Worm (Caenorhabditis elegans) whole organism, L1 larva: Measurements from ENCODE around the gene col-71.

Experiments
- C16A3.4 ChIP-seq: fragments of 150-350 bp; optimal IDR thresholded peaks from 2 replicates; lab custom pipeline; 2014; ENCODE audit warnings: missing biosample characterization, missing genetic modification characterization
- Y116A8C.19 ChIP-seq: sonication (generic microtip); optimal IDR thresholded peaks from 2 replicates; lab custom pipeline; 2016; ENCODE audit warnings: missing compliant biosample characterization, missing genetic modification characterization, borderline replicate concordance
- ceh-63 ChIP-seq: fragments of 200-800 bp; sonication (Bioruptor generic); optimal IDR thresholded peaks from 2 replicates; lab custom pipeline; 2018; ENCODE audit warnings: mild to moderate bottlenecking, missing genetic modification characterization, missing compliant biosample characterization
- ceh-82 ChIP-seq, 3 experiments: fragments of 150-350 bp in 1 of 3; sonication (generic microtip) in 2 of 3; optimal IDR thresholded peaks; 2 replicates each; lab custom pipeline; 2014 to 2017; ENCODE audit warnings: missing biosample characterization in 3 of 3, missing genetic modification characterization in 3 of 3
- ceh-88 ChIP-seq: fragments of 200-800 bp; sonication (Bioruptor generic); IDR thresholded peaks from 2 replicates; pipeline ENCODE4 v1.3.6; 2022; ENCODE audit warnings: missing genetic modification characterization, missing compliant biosample characterization
- ces-1 ChIP-seq: fragments of 150-350 bp; optimal IDR thresholded peaks from 2 replicates; lab custom pipeline; 2014; ENCODE audit warnings: missing biosample characterization, missing genetic modification reagents, missing genetic modification characterization
- dpl-1 ChIP-seq, 3 experiments: fragments of 150-350 bp in 2 of 3; sonication (generic microtip) in 1 of 3; optimal IDR thresholded peaks; 2 replicates each; lab custom pipeline; 2014 to 2017; ENCODE audit warnings: missing biosample characterization in 3 of 3, missing genetic modification characterization in 3 of 3, missing genetic modification reagents in 3 of 3
- dsc-1 ChIP-seq: sonication (generic microtip); optimal IDR thresholded peaks from 2 replicates; lab custom pipeline; 2016; ENCODE audit warnings: mild to moderate bottlenecking, missing genetic modification characterization, missing compliant biosample characterization
- efl-1 ChIP-seq, 4 experiments: fragments of 150-350 bp; optimal IDR thresholded peaks in 3 of 4; peaks in 1 of 4; 1 replicate in 1 of 4; 2 replicates in 3 of 4; lab custom pipeline; 2014; ENCODE audit warnings: missing biosample characterization in 2 of 4, missing genetic modification characterization in 2 of 4, missing genetic modification reagents in 2 of 4
- elt-3 ChIP-seq, 6 experiments: fragments of 150-350 bp in 1 of 6; sonication (generic microtip); optimal IDR thresholded peaks; 2 replicates each; lab custom pipeline; 2017 to 2018; ENCODE audit warnings: missing biosample characterization in 6 of 6, missing genetic modification characterization in 6 of 6, inconsistent platforms in 1 of 6
- ets-5 ChIP-seq: fragments of 200-800 bp; sonication (Bioruptor generic); IDR thresholded peaks from 2 replicates; pipeline ENCODE4 v1.3.6; 2022; ENCODE audit warnings: missing genetic modification characterization, missing compliant biosample characterization
- fkh-4 ChIP-seq: sonication (generic microtip); optimal IDR thresholded peaks from 2 replicates; lab custom pipeline; 2016; ENCODE audit warnings: missing compliant biosample characterization, missing genetic modification characterization, borderline replicate concordance
- fkh-8 ChIP-seq: sonication (generic microtip); optimal IDR thresholded peaks from 2 replicates; lab custom pipeline; 2016; ENCODE audit warnings: mild to moderate bottlenecking, missing genetic modification characterization, missing compliant biosample characterization
- fos-1 ChIP-seq: fragments of 150-350 bp; optimal IDR thresholded peaks from 2 replicates; lab custom pipeline; 2014; ENCODE audit warnings: missing biosample characterization, missing genetic modification characterization
- grh-1 ChIP-seq: fragments of 200-800 bp; sonication (Bioruptor generic); IDR thresholded peaks from 2 replicates; pipeline ENCODE4 v1.3.6; 2022; ENCODE audit warnings: missing genetic modification reagents, missing genetic modification characterization, missing compliant biosample characterization
- hlh-17 ChIP-seq: fragments of 200-800 bp; sonication (Bioruptor generic); optimal IDR thresholded peaks from 2 replicates; lab custom pipeline; 2018; ENCODE audit warnings: missing genetic modification characterization, mild to moderate bottlenecking, missing compliant biosample characterization, moderate library complexity, borderline replicate concordance
- irx-1 ChIP-seq: sonication (generic microtip); optimal IDR thresholded peaks from 2 replicates; lab custom pipeline; 2016; ENCODE audit warnings: missing genetic modification characterization, missing compliant biosample characterization
- isw-1 ChIP-seq: fragments of 200-800 bp; sonication (Bioruptor generic); IDR thresholded peaks from 2 replicates; pipeline ENCODE4 v1.3.6; 2022; ENCODE audit warnings: missing genetic modification characterization, missing compliant biosample characterization
- lin-13 ChIP-seq: fragments of 150-350 bp; optimal IDR thresholded peaks from 2 replicates; lab custom pipeline; 2014; ENCODE audit warnings: missing biosample characterization, missing genetic modification reagents, missing genetic modification characterization
- lin-14 ChIP-seq: fragments of 200-800 bp; sonication (Bioruptor generic); optimal IDR thresholded peaks from 2 replicates; lab custom pipeline; 2018; ENCODE audit warnings: mild to moderate bottlenecking, missing genetic modification characterization, moderate library complexity, missing compliant biosample characterization
- lin-15B ChIP-seq: fragments of 150-350 bp; sonication (generic microtip); optimal IDR thresholded peaks from 3 replicates; lab custom pipeline; 2014; ENCODE audit warnings: missing biosample characterization, missing genetic modification characterization
- lin-39 ChIP-seq: fragments of 150-350 bp; optimal IDR thresholded peaks from 2 replicates; lab custom pipeline; 2014; ENCODE audit warnings: missing biosample characterization, missing genetic modification reagents, missing genetic modification characterization
- lir-3 ChIP-seq: sonication (generic microtip); optimal IDR thresholded peaks from 2 replicates; lab custom pipeline; 2016; ENCODE audit warnings: mild to moderate bottlenecking, missing genetic modification characterization, moderate library complexity, missing compliant biosample characterization; ENCODE audit not compliant: poor library complexity
- lsy-2 ChIP-seq, 2 experiments: fragments of 150-350 bp; optimal IDR thresholded peaks; 2 replicates each; lab custom pipeline; 2014; ENCODE audit warnings: missing biosample characterization in 2 of 2, missing genetic modification characterization in 2 of 2
- mab-9 ChIP-seq: fragments of 200-800 bp; sonication (Bioruptor generic); IDR thresholded peaks from 2 replicates; pipeline ENCODE4 v1.3.6; 2022; ENCODE audit warnings: missing genetic modification reagents, missing genetic modification characterization, missing compliant biosample characterization
- nhr-12 ChIP-seq: sonication (generic microtip); optimal IDR thresholded peaks from 2 replicates; lab custom pipeline; 2017; ENCODE audit warnings: missing biosample characterization, missing genetic modification characterization
- nhr-20 ChIP-seq: sonication (generic microtip); optimal IDR thresholded peaks from 2 replicates; lab custom pipeline; 2016; ENCODE audit warnings: mild to moderate bottlenecking, missing genetic modification characterization, missing compliant biosample characterization
- nhr-77 ChIP-seq: fragments of 150-350 bp; optimal IDR thresholded peaks from 2 replicates; lab custom pipeline; 2014; ENCODE audit warnings: missing biosample characterization, missing genetic modification characterization
- nhr-85 ChIP-seq: sonication (generic microtip); peaks from one replicate; lab custom pipeline; 2016; ENCODE audit warnings: missing genetic modification characterization, inconsistent platforms, missing compliant biosample characterization
- nhr-90 ChIP-seq: sonication (generic microtip); optimal IDR thresholded peaks from 2 replicates; lab custom pipeline; 2016; ENCODE audit warnings: mild to moderate bottlenecking, missing genetic modification characterization, missing compliant biosample characterization; ENCODE audit not compliant: poor library complexity
- pag-3 ChIP-seq: sonication (generic microtip); optimal IDR thresholded peaks from 2 replicates; lab custom pipeline; 2017; ENCODE audit warnings: missing genetic modification characterization, mild to moderate bottlenecking, missing compliant biosample characterization, antibody characterized with exemption, borderline replicate concordance; ENCODE audit not compliant: insufficient read depth
- pax-3 ChIP-seq: fragments of 200-800 bp; sonication (Bioruptor generic); optimal IDR thresholded peaks from 2 replicates; lab custom pipeline; 2018; ENCODE audit warnings: mild to moderate bottlenecking, missing genetic modification characterization, moderate library complexity, missing compliant biosample characterization
- rnt-1 ChIP-seq: sonication (generic microtip); optimal IDR thresholded peaks from 2 replicates; lab custom pipeline; 2016; ENCODE audit warnings: mild to moderate bottlenecking, missing genetic modification characterization, moderate library complexity, missing compliant biosample characterization
- snpc-4 ChIP-seq: fragments of 150-350 bp; optimal IDR thresholded peaks from 2 replicates; lab custom pipeline; 2014; ENCODE audit warnings: missing biosample characterization, missing genetic modification characterization
- snu-23 ChIP-seq: sonication (generic microtip); optimal IDR thresholded peaks from 2 replicates; lab custom pipeline; 2016; ENCODE audit warnings: missing genetic modification characterization, missing compliant biosample characterization
- swsn-7 ChIP-seq: sonication (generic microtip); optimal IDR thresholded peaks from 2 replicates; lab custom pipeline; 2016; ENCODE audit warnings: missing genetic modification characterization, missing compliant biosample characterization
- tbx-2 ChIP-seq: sonication (generic microtip); optimal IDR thresholded peaks from 2 replicates; lab custom pipeline; 2016; ENCODE audit warnings: missing genetic modification characterization, missing compliant biosample characterization
- tlp-1 ChIP-seq: fragments of 150-350 bp; optimal IDR thresholded peaks from 2 replicates; lab custom pipeline; 2014; ENCODE audit warnings: missing biosample characterization, missing genetic modification characterization
- unc-130 ChIP-seq: fragments of 150-350 bp; optimal IDR thresholded peaks from 2 replicates; lab custom pipeline; 2017; ENCODE audit warnings: missing biosample characterization, missing genetic modification characterization, inconsistent platforms
- unc-30 ChIP-seq: sonication (generic microtip); optimal IDR thresholded peaks from 2 replicates; lab custom pipeline; 2017; ENCODE audit warnings: missing biosample characterization, missing genetic modification characterization
- unc-62 ChIP-seq: fragments of 150-350 bp; optimal IDR thresholded peaks from 2 replicates; lab custom pipeline; 2014; ENCODE audit warnings: missing biosample characterization, missing genetic modification reagents, missing genetic modification characterization
- vab-15 ChIP-seq: sonication (generic microtip); optimal IDR thresholded peaks from 2 replicates; lab custom pipeline; 2017; ENCODE audit warnings: missing genotype, mild to moderate bottlenecking, missing genetic modification characterization, missing compliant biosample characterization
- xbp-1 ChIP-seq: sonication (generic microtip); optimal IDR thresholded peaks from 2 replicates; lab custom pipeline; 2016; ENCODE audit warnings: missing genetic modification characterization, missing compliant biosample characterization
- zag-1 ChIP-seq: fragments of 150-350 bp; optimal IDR thresholded peaks from 2 replicates; lab custom pipeline; 2014; ENCODE audit warnings: missing biosample characterization, missing genetic modification characterization
- zip-4 ChIP-seq: fragments of 200-800 bp; sonication (Bioruptor generic); optimal IDR thresholded peaks from 2 replicates; lab custom pipeline; 2018; ENCODE audit warnings: mild to moderate bottlenecking, missing genetic modification characterization, moderate library complexity, missing compliant biosample characterization

Gene col-71

DNA sequence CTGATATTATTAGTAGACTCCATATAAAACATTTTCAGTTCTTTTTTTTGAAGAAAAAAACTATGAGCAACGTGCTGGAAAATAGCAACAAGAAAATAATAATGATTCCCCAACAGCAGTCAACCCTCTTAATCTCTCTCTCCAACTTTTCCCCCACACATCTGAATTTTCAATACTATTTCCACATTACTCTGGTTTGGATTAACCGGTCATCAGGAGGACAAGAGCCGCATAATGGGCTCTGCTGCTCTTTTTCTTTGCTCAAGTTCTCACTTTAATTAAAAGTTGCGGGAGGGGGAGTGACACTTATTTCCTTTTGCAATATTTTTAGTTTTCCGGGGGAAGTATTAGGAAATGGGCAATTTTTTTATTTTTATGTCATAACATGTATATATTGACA lies 25.1 kb upstream of the col-71 start:
- TF ChIP-seq nhr-85 (tag; lab: Kevin White, UChicago) = no peak
- TF ChIP-seq unc-130 (tag; lab: Kevin White, UChicago) = no peak
- no peak for TF ChIP-seq zag-1 (tag; lab: Kevin White, UChicago)
- TF ChIP-seq hlh-17 (GFP tag; lab: Kevin White, UChicago) = no peak
- TF ChIP-seq tlp-1 (tag; lab: Kevin White, UChicago) = no peak
- TF ChIP-seq unc-62 (GFP tag; lab: Kevin White, UChicago) = no peak
- TF ChIP-seq ceh-63 (GFP tag; lab: Kevin White, UChicago) = no peak
- TF ChIP-seq rnt-1 (tag; lab: Kevin White, UChicago) = no peak
- TF ChIP-seq dpl-1 (GFP tag; optimal IDR thresholded peaks at IDR 0.05; lab: Kevin White, UChicago) = no peak
- TF ChIP-seq ceh-88 (GFP tag; lab: Robert Waterston, UW) = no peak
- TF ChIP-seq xbp-1 (tag; lab: Kevin White, UChicago) = no peak
- no peak for TF ChIP-seq Y116A8C.19 (tag; lab: Kevin White, UChicago)
- no peak for TF ChIP-seq vab-15 (tag; lab: Kevin White, UChicago)
- TF ChIP-seq lin-13 (GFP tag; lab: Kevin White, UChicago) = no peak
- peak; percentile 10 for TF ChIP-seq tbx-2
- TF ChIP-seq nhr-90 (tag; lab: Kevin White, UChicago) = no peak
- no peak for TF ChIP-seq lsy-2 (tag; optimal IDR thresholded peaks at IDR 0.05; lab: Kevin White, UChicago)
- TF ChIP-seq fkh-4 (tag; lab: Kevin White, UChicago) = no peak
- TF ChIP-seq fkh-8 (tag; lab: Kevin White, UChicago) = no peak
- no peak for TF ChIP-seq unc-30
- TF ChIP-seq zip-4 (GFP tag; lab: Kevin White, UChicago) = no peak
- TF ChIP-seq lin-15B (tag; lab: Kevin White, UChicago) = no peak
- no peak for TF ChIP-seq ces-1 (GFP tag; lab: Kevin White, UChicago)
- TF ChIP-seq dsc-1 = peak; percentile 29
- TF ChIP-seq fos-1 (tag; lab: Kevin White, UChicago) = no peak
- TF ChIP-seq ceh-82 (tag; optimal IDR thresholded peaks at IDR 0.05; lab: Kevin White, UChicago) = no peak
- no peak for TF ChIP-seq ets-5
- peak; percentile 40 for TF ChIP-seq lin-14 (GFP tag; lab: Kevin White, UChicago)
- no peak for TF ChIP-seq nhr-12 (tag; lab: Kevin White, UChicago)
- TF ChIP-seq pag-3 (tag; lab: Kevin White, UChicago) = no peak
- no peak for TF ChIP-seq efl-1 (optimal IDR thresholded peaks at IDR 0.05; lab: Kevin White, UChicago)
- peak in 1 of 2 experiments; percentile 65 for TF ChIP-seq efl-1 (GFP tag; optimal IDR thresholded peaks at IDR 0.05 in 1 of 2; lab: Kevin White, UChicago)

- TF ChIP-seq efl-1 (optimal IDR thresholded peaks at IDR 0.05; lab: Kevin White, UChicago) = no peak
- peak in 1 of 2 experiments; percentile 50 for TF ChIP-seq efl-1 (GFP tag; optimal IDR thresholded peaks at IDR 0.05 in 1 of 2; lab: Kevin White, UChicago)
- no peak for TF ChIP-seq lin-39 (tag; lab: Kevin White, UChicago)
- TF ChIP-seq elt-3 (tag; optimal IDR thresholded peaks at IDR 0.05; lab: Kevin White, UChicago) = no peak
- TF ChIP-seq lir-3 (tag; lab: Kevin White, UChicago) = no peak
These were observed 21.7 kb upstream of the col-71 start, which contains the start of gene col-72 for ce11 chrII:3524097-3524496. col-72 (minus strand) TSS chrII:3524197.

ce11 chrII:3523547-3523946 lies 21.2 kb upstream of the col-71 start:
- TF ChIP-seq fkh-4 (tag; lab: Kevin White, UChicago) = peak; percentile 18
- TF ChIP-seq snpc-4 (tag; lab: Kevin White, UChicago) = peak; percentile 13
- TF ChIP-seq nhr-20 (tag; lab: Kevin White, UChicago) = peak; percentile 79
- peak; percentile 39 for TF ChIP-seq irx-1
- TF ChIP-seq dsc-1 = peak; percentile 58
- TF ChIP-seq snu-23 = peak; percentile 85
- TF ChIP-seq efl-1 (optimal IDR thresholded peaks at IDR 0.05; lab: Kevin White, UChicago) = peak; percentile 71 to 79
- peak; percentile 66 to 97 for TF ChIP-seq efl-1 (GFP tag; optimal IDR thresholded peaks at IDR 0.05 in 1 of 2; lab: Kevin White, UChicago)
- TF ChIP-seq ceh-88 (GFP tag; lab: Robert Waterston, UW) = peak; percentile 82
- peak; percentile 73 for TF ChIP-seq swsn-7 (tag; lab: Kevin White, UChicago)
- TF ChIP-seq lir-3 (tag; lab: Kevin White, UChicago) = peak; percentile 76
- peak; percentile 70 for TF ChIP-seq nhr-85 (tag; lab: Kevin White, UChicago)
- peak; percentile 40 for TF ChIP-seq nhr-90 (tag; lab: Kevin White, UChicago)
- TF ChIP-seq lin-13 (GFP tag; lab: Kevin White, UChicago) = peak; percentile 61
- TF ChIP-seq lin-14 (GFP tag; lab: Kevin White, UChicago) = peak; percentile 81
- TF ChIP-seq tbx-2 = peak; percentile 74
- TF ChIP-seq isw-1 (GFP tag; lab: Robert Waterston, UW) = peak; percentile 81
- peak; percentile 60; the same call in 1 of the 2 replicates for TF ChIP-seq mab-9 (GFP tag; lab: Robert Waterston, UW)
- peak; percentile 94 to 97 for TF ChIP-seq lsy-2 (tag; optimal IDR thresholded peaks at IDR 0.05; lab: Kevin White, UChicago)
- peak; percentile 77 for TF ChIP-seq pax-3 (tag; lab: Kevin White, UChicago)
- TF ChIP-seq C16A3.4 (tag; lab: Kevin White, UChicago) = peak; percentile 51
- peak; percentile 87 for TF ChIP-seq nhr-77 (tag; lab: Kevin White, UChicago)
- peak; percentile 83 for TF ChIP-seq grh-1
